Fruit fly (Drosophila melanogaster) whole organism, embryonic: ENCODE results near the gene Gcna.

Experiments
- Abd-B ChIP-seq: fragments of 200-800 bp; sonication (Bioruptor generic); optimal IDR thresholded peaks from 2 replicates; lab custom pipeline; 2018; ENCODE audit warnings: missing biosample characterization, mild to moderate bottlenecking, missing genetic modification characterization, moderate library complexity
- CG17568 ChIP-seq: fragments of 200-800 bp; sonication (Bioruptor generic); optimal IDR thresholded peaks from 2 replicates; lab custom pipeline; 2018; ENCODE audit warnings: missing biosample characterization, mild to moderate bottlenecking, missing genetic modification characterization, moderate library complexity
- CG8388 ChIP-seq: fragments of 200-800 bp; sonication (Bioruptor generic); optimal IDR thresholded peaks from 2 replicates; lab custom pipeline; 2019; ENCODE audit warnings: missing biosample characterization, mild to moderate bottlenecking, missing genetic modification characterization, moderate library complexity
- ac ChIP-seq: fragments of 200-800 bp; sonication (Bioruptor generic); optimal IDR thresholded peaks from 3 replicates; lab custom pipeline; 2017; ENCODE audit warnings: missing biosample characterization, mild to moderate bottlenecking, missing genetic modification characterization

DNA sequence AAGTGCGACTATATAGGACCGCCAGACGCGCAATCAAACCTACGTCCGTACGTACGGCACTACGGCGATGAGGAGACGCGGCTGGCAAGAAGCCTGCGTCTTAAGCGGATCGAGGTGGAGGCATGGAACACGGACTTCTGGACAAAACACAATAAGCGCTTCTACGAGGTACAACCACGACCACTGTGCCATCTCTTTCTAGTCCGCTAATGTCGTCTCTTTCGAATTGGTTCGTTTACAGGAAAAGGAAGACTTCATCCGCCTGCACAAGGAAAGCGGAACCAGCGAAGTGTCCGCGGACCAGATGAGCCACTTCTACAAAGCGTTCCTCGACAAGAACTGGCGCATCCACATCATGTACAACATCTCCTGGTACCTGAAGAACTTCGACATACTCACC lies 15.1 kb upstream of the Gcna start:
- TF ChIP-seq ac (GFP tag; lab: Kevin White, UChicago) (no peak), CG8388 (GFP tag; lab: Kevin White, UChicago) (no peak), CG17568 (GFP tag; lab: Kevin White, UChicago) (no peak), Abd-B (no peak)
